Worm (Caenorhabditis elegans) whole organism, L4/young adult: Measurements from ENCODE around the gene clec-8.

Source experiments
- W03F9.2 ChIP-seq: fragments of 150-350 bp; optimal IDR thresholded peaks from 2 replicates; lab custom pipeline; 2014; ENCODE audit warnings: missing biosample characterization, missing genetic modification characterization
- dao-5 ChIP-seq: sonication (generic microtip); optimal IDR thresholded peaks from 2 replicates; lab custom pipeline; 2016; ENCODE audit warnings: missing genotype, missing genetic modification characterization, moderate library complexity, missing compliant biosample characterization
- him-1 ChIP-seq: sonication (generic microtip); optimal IDR thresholded peaks from 2 replicates; lab custom pipeline; 2016; ENCODE audit warnings: missing genotype, missing genetic modification reagents, missing genetic modification characterization, missing compliant biosample characterization

DNA sequence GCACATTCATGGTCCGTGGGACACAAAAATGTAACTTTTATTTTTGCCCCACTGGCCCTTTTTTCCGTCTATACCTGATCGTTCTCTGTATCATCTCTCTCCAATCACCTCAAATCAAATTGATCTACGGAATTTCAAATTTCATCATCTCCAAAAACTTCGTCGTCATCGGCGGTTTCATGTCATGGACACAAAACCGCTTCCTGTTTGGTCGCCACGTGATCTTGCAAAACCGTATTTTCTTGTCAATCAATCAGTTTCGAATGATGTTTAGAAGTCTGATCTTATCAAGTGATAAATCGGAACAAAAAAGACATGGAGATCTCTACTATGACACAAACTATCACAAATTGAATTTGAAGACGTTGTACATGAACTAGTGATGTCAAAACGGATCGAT lies 47.8 kb upstream of the clec-8 start:
- no peak for TF ChIP-seq W03F9.2 (tag; lab: Kevin White, UChicago)
- no peak for TF ChIP-seq dao-5 (tag; lab: Kevin White, UChicago)
- no peak for TF ChIP-seq him-1 (tag; lab: Kevin White, UChicago)
